Fruit fly (Drosophila melanogaster): ENCODE measurements around the gene CG9449.

dm6 chr3L:19482014-19482413 is 15.5 kb downstream of the CG9449 start:
- TF ChIP-seq CG8478 (optimal IDR thresholded peaks at IDR 0.05) (no peak), psq (optimal IDR thresholded peaks at IDR 0.05) (no peak), EcR (GFP tag; optimal IDR thresholded peaks at IDR 0.05) (no peak), usp (GFP tag; optimal IDR thresholded peaks at IDR 0.05) (no peak), pan (optimal IDR thresholded peaks at IDR 0.05) (no peak), Dll (optimal IDR thresholded peaks at IDR 0.05) (no peak)
